Worm (Caenorhabditis elegans) whole organism, early embryonic: ENCODE data around the gene his-37.

Experiments
- B0310.2 ChIP-seq: sonication (generic microtip); optimal IDR thresholded peaks from 2 replicates; lab custom pipeline; 2016; ENCODE audit warnings: mild to moderate bottlenecking, missing genetic modification characterization, missing compliant biosample characterization
- F13C5.2 ChIP-seq: sonication (generic microtip); optimal IDR thresholded peaks from 2 replicates; lab custom pipeline; 2017; ENCODE audit warnings: mild to moderate bottlenecking, missing genetic modification characterization, inconsistent platforms, missing compliant biosample characterization
- ama-1 ChIP-seq: fragments of 150-350 bp; optimal IDR thresholded peaks from 2 replicates; lab custom pipeline; 2014
- ceh-36 ChIP-seq: sonication (generic microtip); optimal IDR thresholded peaks from 2 replicates; lab custom pipeline; 2016; ENCODE audit warnings: missing genetic modification characterization, inconsistent platforms, missing compliant biosample characterization
- ets-7 ChIP-seq: sonication (generic microtip); optimal IDR thresholded peaks from 2 replicates; lab custom pipeline; 2016; ENCODE audit warnings: missing genotype, missing genetic modification characterization, missing compliant biosample characterization
- flt-1 ChIP-seq: fragments of 200-800 bp; sonication (Bioruptor generic); IDR thresholded peaks from 2 replicates; pipeline ENCODE4 v1.3.6; 2022; ENCODE audit warnings: missing genetic modification characterization, missing compliant biosample characterization
- hmbx-1 ChIP-seq: sonication (generic microtip); optimal IDR thresholded peaks from 2 replicates; lab custom pipeline; 2016; ENCODE audit warnings: mild to moderate bottlenecking, missing genetic modification characterization, missing compliant biosample characterization
- hmg-4 ChIP-seq: fragments of 200-800 bp; sonication (Bioruptor generic); optimal IDR thresholded peaks from 2 replicates; lab custom pipeline; 2018; ENCODE audit warnings: mild to moderate bottlenecking, missing genetic modification characterization, missing compliant biosample characterization
- hnd-1 ChIP-seq: sonication (generic microtip); optimal IDR thresholded peaks from 2 replicates; lab custom pipeline; 2016; ENCODE audit warnings: missing genetic modification characterization, missing compliant biosample characterization
- scrt-1 ChIP-seq: fragments of 200-800 bp; sonication (Bioruptor generic); IDR thresholded peaks from 2 replicates; pipeline ENCODE4 v1.3.6; 2022; ENCODE audit warnings: missing genetic modification characterization, missing compliant biosample characterization
- sea-1 ChIP-seq: fragments of 200-800 bp; sonication (Bioruptor generic); conservative IDR thresholded peaks from 2 replicates; pipeline ENCODE4 v1.3.6; 2022; ENCODE audit warnings: missing genetic modification characterization, missing compliant biosample characterization
- tbx-11 ChIP-seq: fragments of 200-800 bp; sonication (Bioruptor generic); IDR thresholded peaks from 2 replicates; pipeline ENCODE4 v1.3.6; 2022; ENCODE audit warnings: missing genetic modification characterization, missing compliant biosample characterization
- tbx-37 ChIP-seq: fragments of 200-800 bp; sonication (Bioruptor generic); conservative IDR thresholded peaks from 2 replicates; pipeline ENCODE4 v1.3.6; 2022; ENCODE audit warnings: missing genetic modification reagents, missing genetic modification characterization, missing compliant biosample characterization
- tra-4 ChIP-seq: sonication (generic microtip); optimal IDR thresholded peaks from 2 replicates; lab custom pipeline; 2017; ENCODE audit warnings: missing genetic modification characterization, missing compliant biosample characterization

- TF ChIP-seq ets-7, result no peak
- no peak for TF ChIP-seq F13C5.2 (tag; lab: Kevin White, UChicago)
- no peak for TF ChIP-seq ama-1 (lab: Kevin White, UChicago)
- no peak for TF ChIP-seq hmbx-1
- TF ChIP-seq tbx-37 (GFP tag; lab: Robert Waterston, UW), result no peak
- no peak for TF ChIP-seq sea-1 (GFP tag; lab: Robert Waterston, UW)
- no peak for TF ChIP-seq scrt-1 (GFP tag; lab: Robert Waterston, UW)
- no peak for TF ChIP-seq hmg-4
- TF ChIP-seq tbx-11 (GFP tag; lab: Robert Waterston, UW), result no peak
- TF ChIP-seq hnd-1, result no peak
- TF ChIP-seq flt-1 (GFP tag; lab: Robert Waterston, UW), result no peak
- TF ChIP-seq ceh-36, result no peak
- TF ChIP-seq tra-4 (tag; lab: Kevin White, UChicago), result no peak
- no peak for TF ChIP-seq B0310.2 (tag; lab: Kevin White, UChicago)
These were observed 2.6 kb downstream of the his-37 start, which contains the start of gene nstp-10 for ce11 chrV:9549459-9549858.
